Worm (Caenorhabditis elegans) whole organism, L1 larva: Measurements from ENCODE around the gene Y116A8C.29.

Experiments
- C04F5.9 ChIP-seq: sonication (generic microtip); optimal IDR thresholded peaks from 2 replicates; lab custom pipeline; 2016; ENCODE audit warnings: missing genetic modification characterization, missing compliant biosample characterization
- F16B12.6 ChIP-seq: fragments of 150-350 bp; optimal IDR thresholded peaks from 2 replicates; lab custom pipeline; 2014; ENCODE audit warnings: missing biosample characterization, missing genetic modification characterization
- alr-1 ChIP-seq: fragments of 200-800 bp; sonication (Bioruptor generic); optimal IDR thresholded peaks from 2 replicates; lab custom pipeline; 2018; ENCODE audit warnings: borderline replicate concordance, mild to moderate bottlenecking, missing genetic modification characterization, missing compliant biosample characterization
- aly-2 ChIP-seq: fragments of 150-350 bp; optimal IDR thresholded peaks from 2 replicates; lab custom pipeline; 2014; ENCODE audit warnings: missing biosample characterization, missing genetic modification characterization
- ama-1 ChIP-seq: fragments of 150-350 bp; optimal IDR thresholded peaks from 2 replicates; lab custom pipeline; 2014
- ceh-63 ChIP-seq: fragments of 200-800 bp; sonication (Bioruptor generic); optimal IDR thresholded peaks from 2 replicates; lab custom pipeline; 2018; ENCODE audit warnings: mild to moderate bottlenecking, missing genetic modification characterization, missing compliant biosample characterization
- ceh-82 ChIP-seq, 3 experiments: fragments of 150-350 bp in 1 of 3; sonication (generic microtip) in 2 of 3; optimal IDR thresholded peaks; 2 replicates each; lab custom pipeline; 2014 to 2017; ENCODE audit warnings: missing biosample characterization in 3 of 3, missing genetic modification characterization in 3 of 3
- ceh-90 ChIP-seq: sonication (generic microtip); optimal IDR thresholded peaks from 2 replicates; lab custom pipeline; 2016; ENCODE audit warnings: missing genetic modification characterization, missing compliant biosample characterization
- ces-1 ChIP-seq: fragments of 150-350 bp; optimal IDR thresholded peaks from 2 replicates; lab custom pipeline; 2014; ENCODE audit warnings: missing biosample characterization, missing genetic modification reagents, missing genetic modification characterization
- dpl-1 ChIP-seq, 3 experiments: fragments of 150-350 bp in 2 of 3; sonication (generic microtip) in 1 of 3; optimal IDR thresholded peaks; 2 replicates each; lab custom pipeline; 2014 to 2017; ENCODE audit warnings: missing biosample characterization in 3 of 3, missing genetic modification characterization in 3 of 3, missing genetic modification reagents in 3 of 3
- dsc-1 ChIP-seq: sonication (generic microtip); optimal IDR thresholded peaks from 2 replicates; lab custom pipeline; 2016; ENCODE audit warnings: mild to moderate bottlenecking, missing genetic modification characterization, missing compliant biosample characterization
- efl-1 ChIP-seq, 4 experiments: fragments of 150-350 bp; optimal IDR thresholded peaks in 3 of 4; peaks in 1 of 4; 1 replicate in 1 of 4; 2 replicates in 3 of 4; lab custom pipeline; 2014; ENCODE audit warnings: missing biosample characterization in 2 of 4, missing genetic modification characterization in 2 of 4, missing genetic modification reagents in 2 of 4
- egl-13 ChIP-seq: sonication (generic microtip); optimal IDR thresholded peaks from 2 replicates; lab custom pipeline; 2016; ENCODE audit warnings: missing genotype, missing genetic modification reagents, missing genetic modification characterization, missing compliant biosample characterization
- egl-27 ChIP-seq, 2 experiments: fragments of 150-350 bp in 1 of 2; sonication (generic microtip); optimal IDR thresholded peaks; 3 replicates each; lab custom pipeline; 2017 to 2018; ENCODE audit warnings: missing biosample characterization in 2 of 2, missing genetic modification characterization in 2 of 2, missing genetic modification reagents in 2 of 2
- elt-2 ChIP-seq: sonication (generic microtip); optimal IDR thresholded peaks from 2 replicates; lab custom pipeline; 2016; ENCODE audit warnings: missing genetic modification characterization, mild to moderate bottlenecking, inconsistent platforms, missing compliant biosample characterization, missing genetic modification reagents
- ets-5 ChIP-seq: fragments of 200-800 bp; sonication (Bioruptor generic); IDR thresholded peaks from 2 replicates; pipeline ENCODE4 v1.3.6; 2022; ENCODE audit warnings: missing genetic modification characterization, missing compliant biosample characterization
- fkh-10 ChIP-seq: sonication (generic microtip); optimal IDR thresholded peaks from 2 replicates; lab custom pipeline; 2017; ENCODE audit warnings: missing biosample characterization, missing genetic modification reagents, missing genetic modification characterization
- fos-1 ChIP-seq: fragments of 150-350 bp; optimal IDR thresholded peaks from 2 replicates; lab custom pipeline; 2014; ENCODE audit warnings: missing biosample characterization, missing genetic modification characterization
- hlh-17 ChIP-seq: fragments of 200-800 bp; sonication (Bioruptor generic); optimal IDR thresholded peaks from 2 replicates; lab custom pipeline; 2018; ENCODE audit warnings: missing genetic modification characterization, mild to moderate bottlenecking, missing compliant biosample characterization, moderate library complexity, borderline replicate concordance
- hlh-4 ChIP-seq: sonication (generic microtip); optimal IDR thresholded peaks from 2 replicates; lab custom pipeline; 2016; ENCODE audit warnings: mild to moderate bottlenecking, missing genetic modification characterization, missing compliant biosample characterization
- hpl-2 ChIP-seq: fragments of 150-350 bp; optimal IDR thresholded peaks from 2 replicates; lab custom pipeline; 2014; ENCODE audit warnings: missing biosample characterization, missing genetic modification reagents, missing genetic modification characterization
- irx-1 ChIP-seq: sonication (generic microtip); optimal IDR thresholded peaks from 2 replicates; lab custom pipeline; 2016; ENCODE audit warnings: missing genetic modification characterization, missing compliant biosample characterization
- isw-1 ChIP-seq: fragments of 200-800 bp; sonication (Bioruptor generic); IDR thresholded peaks from 2 replicates; pipeline ENCODE4 v1.3.6; 2022; ENCODE audit warnings: missing genetic modification characterization, missing compliant biosample characterization
- lin-13 ChIP-seq: fragments of 150-350 bp; optimal IDR thresholded peaks from 2 replicates; lab custom pipeline; 2014; ENCODE audit warnings: missing biosample characterization, missing genetic modification reagents, missing genetic modification characterization
- lin-14 ChIP-seq: fragments of 200-800 bp; sonication (Bioruptor generic); optimal IDR thresholded peaks from 2 replicates; lab custom pipeline; 2018; ENCODE audit warnings: mild to moderate bottlenecking, missing genetic modification characterization, moderate library complexity, missing compliant biosample characterization
- lin-15B ChIP-seq: fragments of 150-350 bp; sonication (generic microtip); optimal IDR thresholded peaks from 3 replicates; lab custom pipeline; 2014; ENCODE audit warnings: missing biosample characterization, missing genetic modification characterization
- lin-39 ChIP-seq: fragments of 150-350 bp; optimal IDR thresholded peaks from 2 replicates; lab custom pipeline; 2014; ENCODE audit warnings: missing biosample characterization, missing genetic modification reagents, missing genetic modification characterization
- mab-9 ChIP-seq: fragments of 200-800 bp; sonication (Bioruptor generic); IDR thresholded peaks from 2 replicates; pipeline ENCODE4 v1.3.6; 2022; ENCODE audit warnings: missing genetic modification reagents, missing genetic modification characterization, missing compliant biosample characterization
- mdl-1 ChIP-seq, 2 experiments: fragments of 150-350 bp; optimal IDR thresholded peaks; 2 replicates each; lab custom pipeline; 2014 to 2017; ENCODE audit warnings: missing biosample characterization in 2 of 2, missing genetic modification characterization in 2 of 2, inconsistent platforms in 1 of 2
- mef-2 ChIP-seq: fragments of 150-350 bp; optimal IDR thresholded peaks from 2 replicates; lab custom pipeline; 2014; ENCODE audit warnings: missing biosample characterization, missing genetic modification characterization
- nhr-19 ChIP-seq: fragments of 200-800 bp; sonication (Bioruptor generic); conservative IDR thresholded peaks from 2 replicates; pipeline ENCODE4 v1.3.6; 2022; ENCODE audit warnings: missing genetic modification characterization, missing compliant biosample characterization
- nhr-237 ChIP-seq: fragments of 150-350 bp; optimal IDR thresholded peaks from 2 replicates; lab custom pipeline; 2014; ENCODE audit warnings: missing biosample characterization, missing genetic modification characterization
- nhr-71 ChIP-seq: sonication (generic microtip); optimal IDR thresholded peaks from 2 replicates; lab custom pipeline; 2016; ENCODE audit warnings: mild to moderate bottlenecking, missing genetic modification characterization, moderate library complexity, missing compliant biosample characterization
- nhr-76 ChIP-seq: sonication (generic microtip); optimal IDR thresholded peaks from 2 replicates; lab custom pipeline; 2017; ENCODE audit warnings: missing biosample characterization, missing genetic modification characterization
- nhr-85 ChIP-seq: sonication (generic microtip); peaks from one replicate; lab custom pipeline; 2016; ENCODE audit warnings: missing genetic modification characterization, inconsistent platforms, missing compliant biosample characterization
- nhr-90 ChIP-seq: sonication (generic microtip); optimal IDR thresholded peaks from 2 replicates; lab custom pipeline; 2016; ENCODE audit warnings: mild to moderate bottlenecking, missing genetic modification characterization, missing compliant biosample characterization; ENCODE audit not compliant: poor library complexity
- pag-3 ChIP-seq: sonication (generic microtip); optimal IDR thresholded peaks from 2 replicates; lab custom pipeline; 2017; ENCODE audit warnings: missing genetic modification characterization, mild to moderate bottlenecking, missing compliant biosample characterization, antibody characterized with exemption, borderline replicate concordance; ENCODE audit not compliant: insufficient read depth
- rnt-1 ChIP-seq: sonication (generic microtip); optimal IDR thresholded peaks from 2 replicates; lab custom pipeline; 2016; ENCODE audit warnings: mild to moderate bottlenecking, missing genetic modification characterization, moderate library complexity, missing compliant biosample characterization
- snpc-4 ChIP-seq: fragments of 150-350 bp; optimal IDR thresholded peaks from 2 replicates; lab custom pipeline; 2014; ENCODE audit warnings: missing biosample characterization, missing genetic modification characterization
- sox-4 ChIP-seq: sonication (generic microtip); optimal IDR thresholded peaks from 2 replicates; lab custom pipeline; 2016; ENCODE audit warnings: missing genetic modification characterization, missing compliant biosample characterization
- unc-86 ChIP-seq: sonication (generic microtip); optimal IDR thresholded peaks from 2 replicates; lab custom pipeline; 2016; ENCODE audit warnings: missing genetic modification characterization, missing compliant biosample characterization
- ztf-4 ChIP-seq: fragments of 150-350 bp; optimal IDR thresholded peaks from 2 replicates; lab custom pipeline; 2014; ENCODE audit warnings: missing biosample characterization, missing genetic modification characterization

Gene Y116A8C.29

ce11 chrIV:17087384-17088099, 6.3 kb upstream of the Y116A8C.29 start, which contains the start of the genes snx-13 and snr-1 (continued):
- peak; percentile 90 for TF ChIP-seq lin-15B (tag; lab: Kevin White, UChicago)
- peak; percentile 77 for TF ChIP-seq unc-86 (tag; lab: Kevin White, UChicago)
- TF ChIP-seq lin-14 (GFP tag; lab: Kevin White, UChicago), result peak; percentile 91
- peak; percentile 51 for TF ChIP-seq C04F5.9 (tag; lab: Kevin White, UChicago)
- TF ChIP-seq alr-1 (tag; lab: Kevin White, UChicago), result no peak
- TF ChIP-seq nhr-76 (tag; lab: Kevin White, UChicago), result no peak
- TF ChIP-seq nhr-71 (tag; lab: Kevin White, UChicago), result peak; percentile 90
- TF ChIP-seq ztf-4, result peak; percentile 41
- peak; percentile 62 for TF ChIP-seq dsc-1
- no peak for TF ChIP-seq F16B12.6
- TF ChIP-seq fos-1, result peak; percentile 61
- TF ChIP-seq ces-1 (GFP tag; lab: Kevin White, UChicago), result peak; percentile 14
- peak; percentile 81 for TF ChIP-seq ceh-63 (GFP tag; lab: Kevin White, UChicago)
- peak; percentile 66 for TF ChIP-seq egl-13
- peak; percentile 71 for TF ChIP-seq ceh-90 (tag; lab: Kevin White, UChicago)
- TF ChIP-seq fkh-10 (GFP tag; lab: Kevin White, UChicago), result peak; percentile 57
- TF ChIP-seq efl-1 (optimal IDR thresholded peaks at IDR 0.05; lab: Kevin White, UChicago), result peak; percentile 75 to 77
- TF ChIP-seq efl-1 (GFP tag; optimal IDR thresholded peaks at IDR 0.05 in 1 of 2; lab: Kevin White, UChicago), result peak; percentile 64 to 94
- TF ChIP-seq elt-2 (tag; lab: Kevin White, UChicago), result peak; percentile 58
- peak in 1 of 2 experiments; percentile 75 for TF ChIP-seq mdl-1 (tag; optimal IDR thresholded peaks at IDR 0.05; lab: Kevin White, UChicago)
- no peak for TF ChIP-seq hlh-17
- peak; percentile 92 for TF ChIP-seq nhr-85 (tag; lab: Kevin White, UChicago)
- peak; percentile 68 for TF ChIP-seq irx-1 (tag; lab: Kevin White, UChicago)
- TF ChIP-seq mab-9 (GFP tag; lab: Robert Waterston, UW), result no peak; the same call in 1 of the 2 replicates
- TF ChIP-seq ama-1 (lab: Kevin White, UChicago), result no peak
- peak; percentile 82 for TF ChIP-seq nhr-19 (GFP tag; lab: Robert Waterston, UW)
- TF ChIP-seq lin-39, result no peak
- peak; percentile 2 for TF ChIP-seq snpc-4 (tag; lab: Kevin White, UChicago)
- no peak for TF ChIP-seq nhr-237 (tag; lab: Kevin White, UChicago)
- no peak for TF ChIP-seq ets-5 (GFP tag; lab: Robert Waterston, UW)
- TF ChIP-seq lin-13 (GFP tag; lab: Kevin White, UChicago), result peak; percentile 55
- TF ChIP-seq hlh-4 (tag; lab: Kevin White, UChicago), result no peak
- TF ChIP-seq mef-2, result peak; percentile 25
- no peak for TF ChIP-seq pag-3 (tag; lab: Kevin White, UChicago)
- no peak for TF ChIP-seq hpl-2 (GFP tag; lab: Kevin White, UChicago)
- TF ChIP-seq ceh-82 (tag; optimal IDR thresholded peaks at IDR 0.05; lab: Kevin White, UChicago), result peak; percentile 80 to 87 (median 85)
- peak; percentile 17 for TF ChIP-seq aly-2
- TF ChIP-seq dpl-1 (GFP tag; optimal IDR thresholded peaks at IDR 0.05; lab: Kevin White, UChicago), result peak; percentile 63 to 69 (median 64)
- peak; percentile 89 for TF ChIP-seq rnt-1 (tag; lab: Kevin White, UChicago)
- TF ChIP-seq egl-27 (tag; optimal IDR thresholded peaks at IDR 0.05; lab: Kevin White, UChicago), result no peak
- TF ChIP-seq, all 84 proteins: peak for 55

- no peak for TF ChIP-seq nhr-76 (tag; lab: Kevin White, UChicago)
- no peak for TF ChIP-seq efl-1 (optimal IDR thresholded peaks at IDR 0.05; lab: Kevin White, UChicago)
- TF ChIP-seq efl-1 (GFP tag; optimal IDR thresholded peaks at IDR 0.05 in 1 of 2; lab: Kevin White, UChicago), result peak in 1 of 2 experiments; percentile 31
- TF ChIP-seq isw-1 (GFP tag; lab: Robert Waterston, UW), result no peak
- TF ChIP-seq mef-2, result no peak
- TF ChIP-seq ztf-4, result peak; percentile 0
- TF ChIP-seq snpc-4 (tag; lab: Kevin White, UChicago), result no peak
- peak; percentile 9 for TF ChIP-seq nhr-90 (tag; lab: Kevin White, UChicago)
- no peak for TF ChIP-seq sox-4 (tag; lab: Kevin White, UChicago)
Observed at ce11 chrIV:17088849-17089248, 5.0 kb upstream of the Y116A8C.29 start, which contains the start of gene Y116A8C.43. Gene Y116A8C.43, plus strand, starts transcription at chrIV:17088851.
